Worm (Caenorhabditis elegans) whole organism, mixed stage, embryonic: ENCODE measurements around the gene W04B5.5.

Experiments
- blmp-1 ChIP-seq: fragments of 150-350 bp; optimal IDR thresholded peaks from 2 replicates; lab custom pipeline; 2014; ENCODE audit warnings: missing biosample characterization, missing genetic modification characterization
- cnd-1 ChIP-seq: fragments of 200-800 bp; sonication (Bioruptor generic); optimal IDR thresholded peaks from 2 replicates; lab custom pipeline; 2018; ENCODE audit warnings: mild to moderate bottlenecking, missing genetic modification characterization, missing compliant biosample characterization
- elt-3 ChIP-seq: fragments of 150-350 bp; optimal IDR thresholded peaks from 2 replicates; lab custom pipeline; 2014; ENCODE audit warnings: missing biosample characterization, missing genetic modification characterization
- lin-13 ChIP-seq: fragments of 150-350 bp; optimal IDR thresholded peaks from 2 replicates; lab custom pipeline; 2014; ENCODE audit warnings: missing biosample characterization, missing genetic modification characterization
- lin-32 ChIP-seq: fragments of 200-800 bp; sonication (Bioruptor generic); optimal IDR thresholded peaks from 2 replicates; lab custom pipeline; 2018; ENCODE audit warnings: mild to moderate bottlenecking, missing genetic modification characterization, missing compliant biosample characterization
- nhr-237 ChIP-seq: fragments of 150-350 bp; optimal IDR thresholded peaks from 2 replicates; lab custom pipeline; 2014; ENCODE audit warnings: missing biosample characterization, missing genetic modification characterization
- nhr-28 ChIP-seq: fragments of 150-350 bp; optimal IDR thresholded peaks from 2 replicates; lab custom pipeline; 2014; ENCODE audit warnings: missing biosample characterization, missing genetic modification characterization
- nhr-76 ChIP-seq: sonication (generic microtip); optimal IDR thresholded peaks from 2 replicates; lab custom pipeline; 2017; ENCODE audit warnings: missing biosample characterization, missing genetic modification characterization
- pha-4 ChIP-seq: fragments of 150-350 bp; optimal IDR thresholded peaks from 2 replicates; lab custom pipeline; 2018; ENCODE audit warnings: missing biosample characterization, missing genetic modification reagents, missing genetic modification characterization
- tbx-8 ChIP-seq: fragments of 200-800 bp; sonication (Bioruptor generic); optimal IDR thresholded peaks from 2 replicates; lab custom pipeline; 2018; ENCODE audit warnings: mild to moderate bottlenecking, missing genetic modification characterization, moderate library complexity, missing compliant biosample characterization
- unc-62 ChIP-seq: fragments of 150-350 bp; optimal IDR thresholded peaks from 2 replicates; lab custom pipeline; 2014; ENCODE audit warnings: missing biosample characterization, missing genetic modification reagents, missing genetic modification characterization

DNA sequence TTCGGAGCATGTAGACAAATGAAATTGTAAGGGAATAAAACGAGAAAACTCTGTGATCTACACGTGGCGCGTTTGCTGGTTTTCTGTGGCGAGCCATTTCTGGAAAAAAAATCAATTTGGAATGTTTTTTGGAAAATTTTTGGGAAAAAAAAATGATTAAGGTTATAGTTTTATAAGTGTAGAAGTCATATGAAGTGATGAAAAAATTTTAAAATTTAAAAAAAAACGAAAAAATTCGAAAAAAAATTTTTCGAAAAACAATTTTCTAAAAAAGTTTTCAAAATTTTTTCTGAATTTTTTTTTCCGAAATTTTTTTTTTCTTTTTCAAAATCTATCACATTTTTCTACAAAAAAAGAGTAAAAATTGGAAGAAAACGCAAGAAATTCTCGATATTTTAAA, 31.5 kb downstream of the W04B5.5 start, which contains the start of gene H14E04.3:
- TF ChIP-seq lin-32 (GFP tag; lab: Kevin White, UChicago) (no peak), lin-13 (tag; lab: Kevin White, UChicago) (no peak), pha-4 (no peak), cnd-1 (tag; lab: Kevin White, UChicago) (no peak), nhr-237 (no peak), elt-3 (tag; lab: Kevin White, UChicago) (no peak), blmp-1 (tag; lab: Kevin White, UChicago) (no peak), nhr-76 (tag; lab: Kevin White, UChicago) (no peak), unc-62 (GFP tag; lab: Kevin White, UChicago) (no peak), tbx-8 (GFP tag; lab: Kevin White, UChicago) (no peak), nhr-28 (no peak)
